Worm (Caenorhabditis elegans): ENCODE measurements around the gene C30B5.17.

C30B5.17 gene

ce11 chrII:6168714-6169113 is 34.1 kb downstream of the C30B5.17 start:
- TF ChIP-seq Y55F3AM.14 (GFP tag; optimal IDR thresholded peaks at IDR 0.05) (no peak), lin-39 (tag; optimal IDR thresholded peaks at IDR 0.05) (no peak), ztf-4 (tag; optimal IDR thresholded peaks at IDR 0.05) (no peak), lin-11 (tag; optimal IDR thresholded peaks at IDR 0.05) (no peak), dmd-4 (tag; optimal IDR thresholded peaks at IDR 0.05) (no peak), ztf-1 (GFP tag; conservative IDR thresholded peaks at IDR 0.05) (no peak), elt-1 (tag; optimal IDR thresholded peaks at IDR 0.05) (no peak), zag-1 (tag; optimal IDR thresholded peaks at IDR 0.05) (no peak), alr-1 (tag; optimal IDR thresholded peaks at IDR 0.05) (no peak), ceh-82 (tag; optimal IDR thresholded peaks at IDR 0.05) (no peak), lsy-2 (tag; optimal IDR thresholded peaks at IDR 0.05) (no peak), nhr-23 (tag; optimal IDR thresholded peaks at IDR 0.05) (no peak), egl-27 (tag; optimal IDR thresholded peaks at IDR 0.05) (no peak), nhr-6 (tag; optimal IDR thresholded peaks at IDR 0.05) (no peak), ZK546.5 (tag; optimal IDR thresholded peaks at IDR 0.05) (no peak), nhr-12 (tag; optimal IDR thresholded peaks at IDR 0.05) (no peak), sem-4 (tag; optimal IDR thresholded peaks at IDR 0.05) (no peak)

ce11 chrII:6165152-6165551 is 37.7 kb downstream of the C30B5.17 start:
- TF ChIP-seq mab-5 (tag; optimal IDR thresholded peaks at IDR 0.05): no peak
- no peak for TF ChIP-seq gmeb-1 (tag; optimal IDR thresholded peaks at IDR 0.05)
- no peak for TF ChIP-seq sem-4 (tag; optimal IDR thresholded peaks at IDR 0.05)
- no peak for TF ChIP-seq unc-62 (GFP tag; optimal IDR thresholded peaks at IDR 0.05)
- no peak for TF ChIP-seq R02D3.7 (tag; optimal IDR thresholded peaks at IDR 0.05)
- TF ChIP-seq fos-1 (tag; optimal IDR thresholded peaks at IDR 0.05): no peak

- TF ChIP-seq gmeb-1 (tag; optimal IDR thresholded peaks at IDR 0.05) (no peak), sma-9 (GFP tag; optimal IDR thresholded peaks at IDR 0.05) (no peak), sma-9 (tag; optimal IDR thresholded peaks at IDR 0.05) (no peak), unc-39 (tag; optimal IDR thresholded peaks at IDR 0.05) (no peak), unc-62 (GFP tag; optimal IDR thresholded peaks at IDR 0.05) (no peak), zag-1 (tag; optimal IDR thresholded peaks at IDR 0.05) (no peak)
These were observed 41.8 kb downstream of the C30B5.17 start, which contains the start of gene exp-1 for ce11 chrII:6160994-6161393. TSS of gene exp-1 (minus strand) at chrII:6161094.

ce11 chrII:6158111-6158510 is 44.7 kb downstream of the C30B5.17 start:
- TF ChIP-seq elt-3 (tag; optimal IDR thresholded peaks at IDR 0.05) (no peak), mbf-1 (tag; optimal IDR thresholded peaks at IDR 0.05) (no peak), nhr-77 (tag; optimal IDR thresholded peaks at IDR 0.05) (no peak), egl-27 (tag; optimal IDR thresholded peaks at IDR 0.05) (no peak), alr-1 (tag; optimal IDR thresholded peaks at IDR 0.05) (no peak), elt-1 (tag; optimal IDR thresholded peaks at IDR 0.05) (no peak), fos-1 (tag; optimal IDR thresholded peaks at IDR 0.05) (no peak), mdl-1 (tag; optimal IDR thresholded peaks at IDR 0.05) (no peak), nhr-129 (tag; optimal IDR thresholded peaks at IDR 0.05) (no peak), nhr-25 (tag; optimal IDR thresholded peaks at IDR 0.05) (no peak), ama-1 (optimal IDR thresholded peaks at IDR 0.05) (no peak), sma-3 (GFP tag; optimal IDR thresholded peaks at IDR 0.05) (no peak), nhr-10 (tag; optimal IDR thresholded peaks at IDR 0.05) (no peak), unc-39 (tag; optimal IDR thresholded peaks at IDR 0.05) (no peak), peb-1 (tag; optimal IDR thresholded peaks at IDR 0.05) (no peak), mab-5 (tag; optimal IDR thresholded peaks at IDR 0.05) (no peak), F13H6.1 (tag; optimal IDR thresholded peaks at IDR 0.05) (no peak), snpc-4 (tag; optimal IDR thresholded peaks at IDR 0.05) (no peak)
